Fruit fly (Drosophila melanogaster): ENCODE data around the gene CG5623.

Gene CG5623

dm6 chr3R:15794258-15794727 is 27.1 kb upstream of the CG5623 start (continued):
- peak; percentile 62 for TF ChIP-seq nerfin-1 (tag; optimal IDR thresholded peaks at IDR 0.05)
- TF ChIP-seq zen2 (GFP tag; IDR thresholded peaks at IDR 0.05; ENCODE audit: partially characterized antibody), result no peak
- TF ChIP-seq CG12769 (tag; optimal IDR thresholded peaks at IDR 0.05), result no peak
- no peak for TF ChIP-seq CG10366 (GFP tag; IDR thresholded peaks at IDR 0.05)
- TF ChIP-seq Adf1 (GFP tag; IDR thresholded peaks at IDR 0.05), result peak; percentile 18; the same call in 1 of the 2 replicates
- no peak for TF ChIP-seq az2 (GFP tag; optimal IDR thresholded peaks at IDR 0.05)
- no peak for TF ChIP-seq Camta (GFP tag; optimal IDR thresholded peaks at IDR 0.05)
- TF ChIP-seq CG31388 (GFP tag; optimal IDR thresholded peaks at IDR 0.05), result no peak
- TF ChIP-seq CG3407 (GFP tag; optimal IDR thresholded peaks at IDR 0.05), result peak; percentile 13
- no peak for TF ChIP-seq scrt (GFP tag; optimal IDR thresholded peaks at IDR 0.05)
- TF ChIP-seq Fer1 (GFP tag; optimal IDR thresholded peaks at IDR 0.05), result peak; percentile 64
- peak; percentile 13 for TF ChIP-seq CG7745 (tag; optimal IDR thresholded peaks at IDR 0.05)
- no peak for TF ChIP-seq org-1 (GFP tag; optimal IDR thresholded peaks at IDR 0.05)
- peak; percentile 37 for TF ChIP-seq HLH54F (GFP tag; optimal IDR thresholded peaks at IDR 0.05)
- peak; percentile 39 for TF ChIP-seq CG11398 (GFP tag; optimal IDR thresholded peaks at IDR 0.05)
- peak; percentile 49 for TF ChIP-seq HHEX (GFP tag; optimal IDR thresholded peaks at IDR 0.05)
- no peak for TF ChIP-seq dati (GFP tag; IDR thresholded peaks at IDR 0.05)
- no peak for TF ChIP-seq ERR (GFP tag; optimal IDR thresholded peaks at IDR 0.05)
- TF ChIP-seq CG13296 (GFP tag; optimal IDR thresholded peaks at IDR 0.05), result peak; percentile 38
- no peak for TF ChIP-seq hb (GFP tag; IDR thresholded peaks at IDR 0.05; ENCODE audit: partially characterized antibody)
- TF ChIP-seq CG4820 (GFP tag; optimal IDR thresholded peaks at IDR 0.05), result peak; percentile 11
- TF ChIP-seq CG10565 (GFP tag; optimal IDR thresholded peaks at IDR 0.05), result no peak
- no peak for TF ChIP-seq CG3163 (GFP tag; optimal IDR thresholded peaks at IDR 0.05)
- peak; percentile 64 for TF ChIP-seq CG18599 (GFP tag; optimal IDR thresholded peaks at IDR 0.05)
- TF ChIP-seq CG7786 (GFP tag; optimal IDR thresholded peaks at IDR 0.05), result no peak
- TF ChIP-seq Elba2 (GFP tag; optimal IDR thresholded peaks at IDR 0.05), result no peak
- peak; percentile 37 for TF ChIP-seq kah (GFP tag; optimal IDR thresholded peaks at IDR 0.05)
- 0 out of 2 replicates have a peak, but pooled peaks have one; percentile 25 for TF ChIP-seq CG5953 (GFP tag; IDR thresholded peaks at IDR 0.05)
- no peak for TF ChIP-seq C15 (GFP tag; IDR thresholded peaks at IDR 0.05)
- no peak for TF ChIP-seq gcm2 (GFP tag; optimal IDR thresholded peaks at IDR 0.05)
- TF ChIP-seq her (GFP tag; optimal IDR thresholded peaks at IDR 0.05), result peak; percentile 32
- no peak for TF ChIP-seq Bteb2 (GFP tag; optimal IDR thresholded peaks at IDR 0.05)
- no peak for TF ChIP-seq CG10267 (tag; optimal IDR thresholded peaks at IDR 0.05)
- no peak for TF ChIP-seq ind (GFP tag; optimal IDR thresholded peaks at IDR 0.05)
- TF ChIP-seq run (tag; optimal IDR thresholded peaks at IDR 0.05), result peak; percentile 5
- TF ChIP-seq CG42726 (GFP tag; IDR thresholded peaks at IDR 0.05; ENCODE audit: partially characterized antibody), result no peak
- no peak for TF ChIP-seq fu2 (GFP tag; optimal IDR thresholded peaks at IDR 0.05)
- no peak for TF ChIP-seq inv (GFP tag; IDR thresholded peaks at IDR 0.05; ENCODE audit: partially characterized antibody)
- no peak for TF ChIP-seq CG17568 (GFP tag; optimal IDR thresholded peaks at IDR 0.05)
- TF ChIP-seq Neu2 (GFP tag; optimal IDR thresholded peaks at IDR 0.05; ENCODE audit: borderline replicate concordance), result no peak
- TF ChIP-seq CG10979 (tag; optimal IDR thresholded peaks at IDR 0.05), result peak; percentile 7
- no peak for TF ChIP-seq grn (GFP tag; optimal IDR thresholded peaks at IDR 0.05)
- TF ChIP-seq nmo (GFP tag; optimal IDR thresholded peaks at IDR 0.05), result no peak
- TF ChIP-seq CG14667 (GFP tag; IDR thresholded peaks at IDR 0.05), result no peak
- no peak for TF ChIP-seq CG10209 (GFP tag; optimal IDR thresholded peaks at IDR 0.05)
- TF ChIP-seq CG3838 (GFP tag; optimal IDR thresholded peaks at IDR 0.05), result peak; percentile 41
- peak; percentile 29 for TF ChIP-seq Dp (GFP tag; optimal IDR thresholded peaks at IDR 0.05)
- peak; percentile 8 for TF ChIP-seq Sry-δ (GFP tag; optimal IDR thresholded peaks at IDR 0.05)
- TF ChIP-seq chm (GFP tag; IDR thresholded peaks at IDR 0.05), result no peak; the same call in 1 of the 2 replicates
- no peak for TF ChIP-seq CG6254 (GFP tag; optimal IDR thresholded peaks at IDR 0.05)
- TF ChIP-seq CG12942 (GFP tag; optimal IDR thresholded peaks at IDR 0.05), result peak; percentile 47

Measured in whole organism, embryonic.